Fruit fly (Drosophila melanogaster): ENCODE measurements around the gene Saf-B.
A peak's percentile ranks its signal among the peaks of the same experiment; 100 is the strongest.

The Saf-B gene

DNA sequence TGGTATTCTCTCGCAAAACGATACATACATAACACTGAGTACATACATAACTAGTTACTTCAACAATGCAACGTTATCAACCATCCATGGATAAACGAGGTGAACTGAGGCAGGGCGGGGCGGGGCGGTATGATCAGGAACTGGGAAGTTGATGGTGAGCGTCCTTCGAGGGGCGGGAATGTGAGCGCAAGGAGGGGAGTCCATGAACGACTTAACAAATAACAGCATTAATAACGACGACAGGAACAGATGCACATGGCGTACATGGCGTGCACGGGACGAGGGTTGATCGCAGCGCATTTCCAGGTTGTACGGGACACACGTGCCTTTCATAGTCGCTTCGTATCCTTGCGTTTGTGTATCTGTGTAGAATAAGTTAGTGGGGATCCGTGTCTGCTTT, 50.7 kb downstream of the Saf-B start:
- no peak for TF ChIP-seq Hr83 (GFP tag; optimal IDR thresholded peaks at IDR 0.05; ENCODE audit: poor library complexity, severe bottlenecking)
- TF ChIP-seq dmrt93B (GFP tag; optimal IDR thresholded peaks at IDR 0.05): no peak

DNA sequence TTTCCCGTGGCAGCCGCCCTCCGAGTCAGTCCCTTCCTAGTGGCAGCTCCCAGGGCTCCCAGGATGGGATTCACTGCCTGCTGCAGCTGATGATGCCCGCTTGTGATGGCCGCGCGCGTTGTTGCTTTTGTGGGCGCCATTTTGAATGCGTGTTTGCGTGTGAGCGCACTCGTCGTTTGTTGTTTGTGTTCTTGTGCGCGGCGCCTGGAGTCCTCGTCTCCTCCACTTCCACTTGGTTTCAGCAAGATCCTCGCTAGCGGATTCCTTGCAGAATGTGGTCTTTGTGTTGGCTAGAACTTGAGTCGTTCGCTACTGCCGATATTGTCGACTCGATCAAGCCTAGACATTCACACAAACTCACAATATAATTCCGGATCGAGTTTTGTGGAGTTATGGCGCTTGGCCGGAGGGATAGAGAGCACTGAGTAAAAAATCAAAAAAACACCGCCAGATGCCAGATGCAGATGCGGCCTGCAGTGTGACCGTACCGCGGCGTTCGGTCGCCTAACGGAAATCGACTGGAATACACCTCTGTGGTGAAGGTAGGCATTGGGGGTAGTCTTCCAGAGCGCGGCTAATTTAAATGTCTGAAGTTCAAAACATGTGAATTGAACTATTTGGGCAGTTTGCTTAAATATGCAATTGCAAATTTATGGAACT, 53.3 kb downstream of the Saf-B start, which contains the start of gene CycB3:
Gene CycB3, minus strand, starts transcription at position 428 of the 660 bp plus-strand sequence.
- no peak for TF ChIP-seq usp (GFP tag; optimal IDR thresholded peaks at IDR 0.05)
- no peak for TF ChIP-seq sage (GFP tag; optimal IDR thresholded peaks at IDR 0.05)
- peak; percentile 33 for TF ChIP-seq rgr (GFP tag; optimal IDR thresholded peaks at IDR 0.05)
- TF ChIP-seq Dif (GFP tag; optimal IDR thresholded peaks at IDR 0.05; ENCODE audit: partially characterized antibody): no peak
- TF ChIP-seq CG9705 (GFP tag; optimal IDR thresholded peaks at IDR 0.05): peak; percentile 43
- peak; percentile 28 for TF ChIP-seq Vsx2 (GFP tag; optimal IDR thresholded peaks at IDR 0.05; ENCODE audit: partially characterized antibody)
- peak; percentile 58 for TF ChIP-seq Myc (optimal IDR thresholded peaks at IDR 0.05)
- no peak for TF ChIP-seq sv (GFP tag; optimal IDR thresholded peaks at IDR 0.05)
- no peak for TF ChIP-seq Abd-B (GFP tag; optimal IDR thresholded peaks at IDR 0.05)
- TF ChIP-seq Sp1 (GFP tag; optimal IDR thresholded peaks at IDR 0.05): peak; percentile 21
- TF ChIP-seq Rel (GFP tag; optimal IDR thresholded peaks at IDR 0.05): no peak
- TF ChIP-seq Rel (tag; optimal IDR thresholded peaks at IDR 0.05): peak; percentile 50
- TF ChIP-seq ey (GFP tag; optimal IDR thresholded peaks at IDR 0.05): peak; percentile 17
- TF ChIP-seq Hr78 (GFP tag; optimal IDR thresholded peaks at IDR 0.05): no peak
